Worm (Caenorhabditis elegans): Measurements from ENCODE around the gene fbxb-19.

Gene fbxb-19

DNA sequence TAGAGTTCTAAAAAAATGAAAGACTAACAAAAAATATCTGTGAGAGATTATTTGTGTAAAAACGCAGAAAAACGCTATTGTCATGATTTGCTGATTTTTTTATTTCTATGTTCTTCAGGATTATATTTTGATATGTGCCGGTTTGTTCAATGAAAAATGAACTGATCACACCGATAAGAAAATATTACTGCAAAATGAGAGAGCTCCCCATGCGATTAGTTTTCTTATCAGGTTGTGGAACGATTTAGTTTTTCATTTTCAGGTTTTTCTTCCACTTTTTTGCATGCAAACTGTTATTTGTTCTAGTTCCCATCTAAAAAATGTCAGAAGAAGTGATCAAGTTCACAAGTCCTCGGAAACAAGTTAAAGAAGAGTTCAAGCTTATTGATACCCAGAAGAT is 39.3 kb upstream of the fbxb-19 start, which contains the start of gene btb-9:
Gene btb-9, plus strand, starts transcription at position 254 of the 400 bp plus-strand sequence.
- TF ChIP-seq tbx-8 (GFP tag; optimal IDR thresholded peaks at IDR 0.05) (no peak), nhr-28 (tag; optimal IDR thresholded peaks at IDR 0.05) (no peak)

ce11 chrII:1725735-1726134 is 36.8 kb upstream of the fbxb-19 start, which contains the start of gene F45C12.17:
TSS of gene F45C12.17 (plus strand) at chrII:1726111.
- peak; percentile 12 for TF ChIP-seq ceh-39 (tag; optimal IDR thresholded peaks at IDR 0.05)
- TF ChIP-seq sptf-1 (tag; optimal IDR thresholded peaks at IDR 0.05): no peak
- no peak for TF ChIP-seq flh-1 (GFP tag; optimal IDR thresholded peaks at IDR 0.05)
- TF ChIP-seq ztf-11 (tag; optimal IDR thresholded peaks at IDR 0.05): no peak

DNA sequence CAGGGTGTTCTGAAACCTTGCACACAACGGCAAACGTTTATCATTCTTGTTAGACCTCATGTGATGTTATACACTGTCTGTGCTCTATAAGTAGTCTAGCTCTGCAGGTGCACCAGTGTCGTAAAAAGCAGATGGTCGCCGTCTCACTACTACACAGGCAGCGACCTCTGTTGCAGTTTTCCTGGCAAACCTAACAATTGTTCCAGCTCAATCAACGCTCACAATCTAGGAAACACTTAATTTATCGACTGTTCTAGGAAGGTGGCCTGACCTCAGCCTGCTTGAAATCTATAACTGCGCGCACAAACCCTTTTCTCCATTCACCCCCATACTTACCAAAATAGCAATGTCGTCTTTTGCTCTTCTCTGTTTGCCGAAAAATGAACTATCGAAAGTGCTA is 35.3 kb upstream of the fbxb-19 start, which contains the start of gene fbxb-11:
Gene fbxb-11, plus strand, starts transcription at position 301 of the 400 bp plus-strand sequence.
- no peak for TF ChIP-seq mep-1 (tag; optimal IDR thresholded peaks at IDR 0.05)

- TF ChIP-seq elt-1 (tag; optimal IDR thresholded peaks at IDR 0.05; ENCODE audit: borderline replicate concordance, insufficient read depth) (no peak), ceh-83 (GFP tag; optimal IDR thresholded peaks at IDR 0.05) (no peak), lin-32 (GFP tag; optimal IDR thresholded peaks at IDR 0.05) (no peak), elt-3 (tag; optimal IDR thresholded peaks at IDR 0.05) (no peak), sem-2 (GFP tag; optimal IDR thresholded peaks at IDR 0.05) (no peak), snpc-4 (tag; optimal IDR thresholded peaks at IDR 0.05) (no peak), unc-39 (tag; optimal IDR thresholded peaks at IDR 0.05) (no peak), nhr-28 (tag; optimal IDR thresholded peaks at IDR 0.05) (no peak), nhr-237 (tag; optimal IDR thresholded peaks at IDR 0.05) (no peak), M03D4.4 (tag; optimal IDR thresholded peaks at IDR 0.05) (no peak), sptf-1 (tag; optimal IDR thresholded peaks at IDR 0.05) (no peak)
Measured at ce11 chrII:1722394-1722793, 33.4 kb upstream of the fbxb-19 start, which contains the start of the genes fbxb-5 and btb-8. TSS of gene fbxb-5 (minus strand) at chrII:1722494. TSS of gene btb-8 (plus strand) at chrII:1722770.

DNA sequence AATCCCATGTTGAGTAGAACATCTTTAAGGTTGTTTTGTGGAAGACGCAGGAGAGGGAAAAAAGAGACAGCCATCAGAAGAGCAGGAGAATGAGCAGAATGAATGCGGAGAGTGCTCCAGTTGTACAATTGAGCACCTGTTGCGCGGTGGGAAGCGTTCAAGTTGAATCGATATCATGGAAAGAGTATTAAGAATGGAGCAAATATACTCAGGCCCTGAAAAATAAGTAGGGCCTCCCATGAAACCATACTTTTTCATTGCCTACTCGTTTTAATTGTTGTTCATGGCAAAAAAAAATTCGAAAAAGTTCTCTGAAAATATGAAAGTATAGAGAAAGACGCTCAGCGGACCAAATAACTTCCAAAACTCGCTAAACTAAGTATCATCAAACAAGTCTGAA is 30.2 kb upstream of the fbxb-19 start, which contains the start of gene fbxb-48:
Gene fbxb-48, minus strand, starts transcription at position 101 of the 400 bp plus-strand sequence.
- TF ChIP-seq hlh-1 (tag; optimal IDR thresholded peaks at IDR 0.05) (peak; percentile 50), elt-1 (tag; optimal IDR thresholded peaks at IDR 0.05; ENCODE audit: borderline replicate concordance, insufficient read depth) (no peak)

DNA sequence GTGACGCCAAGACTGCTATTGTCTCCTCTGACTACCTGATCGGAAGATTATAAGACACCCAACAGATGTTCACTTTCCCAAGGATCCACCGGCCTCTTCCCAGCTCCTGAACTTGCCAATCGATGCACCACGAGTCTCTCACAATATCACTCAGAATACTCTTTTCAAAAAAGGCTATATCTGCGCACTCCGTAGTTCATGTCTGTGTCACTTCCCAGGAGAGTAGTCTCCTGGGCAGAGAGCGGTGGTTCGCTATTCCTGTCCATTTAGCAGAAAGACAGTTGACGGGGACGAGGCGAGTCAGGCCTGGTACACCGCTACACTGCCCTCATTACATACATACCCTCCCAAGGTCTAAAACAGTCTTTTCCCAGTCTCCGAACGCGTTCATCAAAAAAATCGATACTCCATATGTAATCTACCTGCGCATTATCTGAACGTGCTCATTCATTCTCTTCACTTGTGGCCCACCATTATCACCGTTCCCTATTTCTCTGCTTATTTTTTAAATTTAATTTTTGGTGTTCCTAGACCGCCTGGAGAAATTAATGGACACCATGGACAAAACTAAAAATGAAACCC is 25.9 kb upstream of the fbxb-19 start, which contains the start of gene btb-6:
Gene btb-6, plus strand, starts transcription at position 532 of the 582 bp plus-strand sequence.
- TF ChIP-seq ham-2 (GFP tag; optimal IDR thresholded peaks at IDR 0.05) (no peak), mab-5 (tag; optimal IDR thresholded peaks at IDR 0.05) (no peak), nhr-2 (tag; optimal IDR thresholded peaks at IDR 0.05) (peak; percentile 69), ceh-39 (tag; optimal IDR thresholded peaks at IDR 0.05) (peak; percentile 9), cnd-1 (tag; optimal IDR thresholded peaks at IDR 0.05) (peak; percentile 4)

- TF ChIP-seq mls-2 (tag; optimal IDR thresholded peaks at IDR 0.05) (no peak), nhr-12 (tag; optimal IDR thresholded peaks at IDR 0.05) (no peak), zip-8 (tag; optimal IDR thresholded peaks at IDR 0.05) (no peak), snpc-4 (tag; optimal IDR thresholded peaks at IDR 0.05) (no peak), bed-3 (GFP tag; optimal IDR thresholded peaks at IDR 0.05) (no peak), cnd-1 (tag; optimal IDR thresholded peaks at IDR 0.05) (no peak), elt-1 (tag; optimal IDR thresholded peaks at IDR 0.05; ENCODE audit: borderline replicate concordance, insufficient read depth) (no peak), nhr-2 (tag; optimal IDR thresholded peaks at IDR 0.05) (no peak)
Measured at ce11 chrII:1712938-1713337, 24.0 kb upstream of the fbxb-19 start, which contains the start of gene btb-7. TSS of gene btb-7 (plus strand) at chrII:1713238.

DNA sequence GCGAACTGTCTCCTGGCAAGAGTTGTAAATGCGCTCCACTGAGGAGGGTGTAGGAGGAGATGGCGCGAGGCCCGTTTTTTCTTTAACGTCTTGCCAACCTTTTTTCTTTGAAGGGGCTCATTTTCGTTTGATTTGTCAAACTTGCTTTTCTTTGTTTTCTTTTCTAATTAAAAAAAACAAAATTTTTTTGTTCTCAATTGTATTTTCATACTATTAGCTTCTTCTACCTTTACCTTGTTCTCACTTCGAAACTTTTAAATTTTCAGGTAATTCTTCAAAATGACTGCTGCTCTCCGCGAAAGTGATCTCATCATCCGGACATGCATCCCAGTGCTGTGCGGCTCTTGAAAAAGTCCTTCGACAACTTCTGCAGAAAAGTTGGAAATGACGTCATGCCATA is 21.0 kb upstream of the fbxb-19 start, which contains the start of gene fbxa-184:
Gene fbxa-184, plus strand, starts transcription at position 301 of the 400 bp plus-strand sequence.
- TF ChIP-seq cnd-1 (tag; optimal IDR thresholded peaks at IDR 0.05) (no peak), bed-3 (GFP tag; optimal IDR thresholded peaks at IDR 0.05) (no peak), lin-13 (tag; optimal IDR thresholded peaks at IDR 0.05) (no peak), ztf-11 (tag; optimal IDR thresholded peaks at IDR 0.05) (no peak), mls-2 (tag; optimal IDR thresholded peaks at IDR 0.05) (no peak), lin-32 (GFP tag; optimal IDR thresholded peaks at IDR 0.05) (no peak), sptf-1 (tag; optimal IDR thresholded peaks at IDR 0.05) (no peak), snpc-4 (tag; optimal IDR thresholded peaks at IDR 0.05) (no peak), elt-1 (tag; optimal IDR thresholded peaks at IDR 0.05; ENCODE audit: borderline replicate concordance, insufficient read depth) (no peak)

Measured in whole organism, mixed stage, embryonic.